Fruit fly (Drosophila melanogaster) whole organism, embryonic: Measurements from ENCODE around the gene Cnb.

Experiments used
- Asciz ChIP-seq: fragments of 200-800 bp; sonication (Bioruptor generic); optimal IDR thresholded peaks from 2 replicates; lab custom pipeline; 2017; ENCODE audit warnings: missing biosample characterization, mild to moderate bottlenecking, missing genetic modification characterization, missing genetic modification reagents
- CG10267 ChIP-seq: fragments of 200-800 bp; sonication (Bioruptor generic); optimal IDR thresholded peaks from 2 replicates; lab custom pipeline; 2018; ENCODE audit warnings: missing biosample characterization, mild to moderate bottlenecking, missing genetic modification characterization, moderate library complexity
- CG10321 ChIP-seq: fragments of 200-800 bp; sonication (Bioruptor generic); IDR thresholded peaks from 2 replicates; pipeline ENCODE4 v1.3.6; 2022; ENCODE audit warnings: missing biosample characterization, missing genetic modification characterization
- CG10565 ChIP-seq: fragments of 200-800 bp; sonication (Bioruptor generic); optimal IDR thresholded peaks from 3 replicates; lab custom pipeline; 2016; ENCODE audit warnings: missing biosample characterization, mild to moderate bottlenecking, missing genetic modification characterization
- CG10959 ChIP-seq: fragments of 200-800 bp; sonication (Bioruptor generic); IDR thresholded peaks from 2 replicates; pipeline ENCODE4 v1.3.6; 2022; ENCODE audit warnings: missing biosample characterization, missing genetic modification characterization
- CG11247 ChIP-seq: fragments of 200-800 bp; sonication (Bioruptor generic); IDR thresholded peaks from 2 replicates; pipeline ENCODE4 v1.3.6; 2022; ENCODE audit warnings: missing biosample characterization, missing genetic modification characterization
- CG14965 ChIP-seq: fragments of 200-800 bp; sonication (Bioruptor generic); optimal IDR thresholded peaks from 2 replicates; lab custom pipeline; 2016; ENCODE audit warnings: missing biosample characterization, missing genetic modification characterization, borderline replicate concordance
- CG17829 ChIP-seq: fragments of 200-800 bp; optimal IDR thresholded peaks from 2 replicates; lab custom pipeline; 2019; ENCODE audit warnings: missing biosample characterization, mild to moderate bottlenecking, missing genetic modification characterization, moderate library complexity
- CG1832 ChIP-seq: fragments of 200-800 bp; sonication (Bioruptor generic); optimal IDR thresholded peaks from 2 replicates; lab custom pipeline; 2017; ENCODE audit warnings: missing biosample characterization, mild to moderate bottlenecking, missing genetic modification characterization, inconsistent platforms
- CG18476 ChIP-seq: fragments of 200-800 bp; sonication (Bioruptor generic); optimal IDR thresholded peaks from 2 replicates; lab custom pipeline; 2016; ENCODE audit warnings: missing biosample characterization, mild to moderate bottlenecking, missing genetic modification characterization
- CG2712 ChIP-seq: fragments of 200-800 bp; optimal IDR thresholded peaks from 3 replicates; lab custom pipeline; 2019; ENCODE audit warnings: missing biosample characterization, mild to moderate bottlenecking, missing genetic modification characterization, moderate library complexity
- CG31365 ChIP-seq: fragments of 200-800 bp; sonication (Bioruptor generic); optimal IDR thresholded peaks from 2 replicates; lab custom pipeline; 2018; ENCODE audit warnings: missing biosample characterization, mild to moderate bottlenecking, missing genetic modification characterization
- CG4707 ChIP-seq: fragments of 200-800 bp; sonication (Bioruptor generic); optimal IDR thresholded peaks from 2 replicates; lab custom pipeline; 2018; ENCODE audit warnings: missing biosample characterization, mild to moderate bottlenecking, missing genetic modification characterization, moderate library complexity
- CG6654 ChIP-seq: fragments of 200-800 bp; sonication (Bioruptor generic); optimal IDR thresholded peaks from 2 replicates; lab custom pipeline; 2017; ENCODE audit warnings: missing biosample characterization, mild to moderate bottlenecking, missing genetic modification characterization
- CG7786 ChIP-seq: fragments of 200-800 bp; sonication (Bioruptor generic); optimal IDR thresholded peaks from 2 replicates; lab custom pipeline; 2016; ENCODE audit warnings: missing biosample characterization, missing genetic modification characterization
- CG9609 ChIP-seq: fragments of 200-800 bp; sonication (Bioruptor generic); optimal IDR thresholded peaks from 3 replicates; lab custom pipeline; 2016; ENCODE audit warnings: missing biosample characterization, missing genetic modification characterization
- CkIIα-i1 ChIP-seq: fragments of 200-800 bp; sonication (Bioruptor generic); IDR thresholded peaks from 2 replicates; pipeline ENCODE4 v1.3.6; 2022; ENCODE audit warnings: missing biosample characterization, missing genetic modification characterization
- Dip3 ChIP-seq: fragments of 200-800 bp; sonication (Bioruptor generic); optimal IDR thresholded peaks from 3 replicates; lab custom pipeline; 2016; ENCODE audit warnings: missing biosample characterization, missing genetic modification characterization
- Dref ChIP-seq: fragments of 200-800 bp; sonication (Bioruptor generic); IDR thresholded peaks from 2 replicates; pipeline ENCODE4 v1.3.6; 2022; ENCODE audit warnings: missing biosample characterization, missing genetic modification characterization
- HHEX ChIP-seq: fragments of 200-800 bp; sonication (Bioruptor generic); optimal IDR thresholded peaks from 3 replicates; lab custom pipeline; 2017; ENCODE audit warnings: missing biosample characterization, mild to moderate bottlenecking, missing genetic modification characterization, missing genetic modification reagents
- Hmr ChIP-seq: fragments of 200-800 bp; sonication (Bioruptor generic); optimal IDR thresholded peaks from 3 replicates; lab custom pipeline; 2017; ENCODE audit warnings: mild to moderate bottlenecking, missing biosample characterization, missing genetic modification reagents, missing genetic modification characterization
- Hr39 ChIP-seq: fragments of >200 bp; optimal IDR thresholded peaks from 2 replicates; lab custom pipeline; 2017
- Hr51 ChIP-seq, 2 experiments: fragments of 200-800 bp; sonication (Bioruptor generic); optimal IDR thresholded peaks; 2 replicates in 1 of 2; 3 replicates in 1 of 2; lab custom pipeline; 2016 to 2018; ENCODE audit warnings: missing biosample characterization in 2 of 2, missing genetic modification characterization in 2 of 2, mild to moderate bottlenecking in 1 of 2, moderate library complexity in 1 of 2
- Hsf ChIP-seq: fragments of 200-800 bp; sonication (Bioruptor generic); optimal IDR thresholded peaks from 3 replicates; lab custom pipeline; 2016; ENCODE audit warnings: missing biosample characterization, missing genetic modification characterization
- NfI ChIP-seq: fragments of 200-800 bp; sonication (Bioruptor generic); optimal IDR thresholded peaks from 3 replicates; lab custom pipeline; 2018; ENCODE audit warnings: missing biosample characterization, mild to moderate bottlenecking, missing genetic modification characterization, moderate library complexity
- Ravus ChIP-seq: fragments of 200-800 bp; sonication (Bioruptor generic); IDR thresholded peaks from 2 replicates; pipeline ENCODE4 v1.3.6; 2022; ENCODE audit warnings: missing biosample characterization, missing genetic modification characterization
- Six4 ChIP-seq: fragments of 200-800 bp; sonication (Bioruptor generic); optimal IDR thresholded peaks from 2 replicates; lab custom pipeline; 2016; ENCODE audit warnings: missing biosample characterization, missing genetic modification characterization
- Spps ChIP-seq: fragments of 200-800 bp; sonication (Bioruptor generic); optimal IDR thresholded peaks from 2 replicates; lab custom pipeline; 2018; ENCODE audit warnings: missing biosample characterization, mild to moderate bottlenecking, missing genetic modification characterization
- Tbp ChIP-seq: fragments of >200 bp; optimal IDR thresholded peaks from 2 replicates; lab custom pipeline; 2018; ENCODE audit warnings: missing biosample characterization, missing genetic modification characterization
- bcd ChIP-seq: fragments of 200-800 bp; sonication (Bioruptor generic); optimal IDR thresholded peaks from 2 replicates; lab custom pipeline; 2017; ENCODE audit warnings: missing biosample characterization, mild to moderate bottlenecking, missing genetic modification characterization
- caup ChIP-seq: fragments of 200-800 bp; sonication (Bioruptor generic); optimal IDR thresholded peaks from 3 replicates; lab custom pipeline; 2017; ENCODE audit warnings: missing biosample characterization, mild to moderate bottlenecking, missing genetic modification characterization, moderate library complexity; ENCODE audit not compliant: severe bottlenecking
- chm ChIP-seq: fragments of 200-800 bp; sonication (Bioruptor generic); IDR thresholded peaks from 2 replicates; pipeline ENCODE4 v1.3.6; 2022; ENCODE audit warnings: missing biosample characterization, missing genetic modification characterization
- ci ChIP-seq: fragments of 200-800 bp; sonication (Bioruptor generic); IDR thresholded peaks from 3 replicates; pipeline ENCODE4 v1.3.6; 2022; ENCODE audit warnings: missing biosample characterization, missing genetic modification characterization
- croc ChIP-seq: fragments of 200-800 bp; sonication (Bioruptor generic); conservative IDR thresholded peaks from 3 replicates; pipeline ENCODE4 v1.3.6; 2022; ENCODE audit warnings: missing biosample characterization, missing genetic modification characterization
- cwo ChIP-seq: fragments of 200-800 bp; sonication (Bioruptor generic); optimal IDR thresholded peaks from 3 replicates; lab custom pipeline; 2017; ENCODE audit warnings: missing biosample characterization, missing genetic modification characterization, mild to moderate bottlenecking, moderate library complexity, missing genetic modification reagents
- emc ChIP-seq: fragments of 200-800 bp; sonication (Bioruptor generic); optimal IDR thresholded peaks from 2 replicates; lab custom pipeline; 2016; ENCODE audit warnings: missing biosample characterization, missing genetic modification characterization
- gem ChIP-seq: fragments of 200-800 bp; sonication (Bioruptor generic); optimal IDR thresholded peaks from 2 replicates; lab custom pipeline; 2019; ENCODE audit warnings: missing biosample characterization, mild to moderate bottlenecking, missing genetic modification characterization, moderate library complexity
- klu ChIP-seq: fragments of 200-800 bp; sonication (Bioruptor generic); IDR thresholded peaks from 2 replicates; pipeline ENCODE4 v1.3.6; 2022; ENCODE audit warnings: missing biosample characterization, missing genetic modification characterization
- lbe ChIP-seq: fragments of 200-800 bp; sonication (Bioruptor generic); optimal IDR thresholded peaks from 2 replicates; lab custom pipeline; 2016; ENCODE audit warnings: missing biosample characterization, mild to moderate bottlenecking, missing genetic modification characterization
- onecut ChIP-seq: fragments of 200-800 bp; sonication (Bioruptor generic); IDR thresholded peaks from 2 replicates; pipeline ENCODE4 v1.3.6; 2022; ENCODE audit warnings: missing biosample characterization, missing genetic modification characterization
- peb ChIP-seq: fragments of 200-800 bp; sonication (Bioruptor generic); IDR thresholded peaks from 2 replicates; pipeline ENCODE4 v1.3.6; 2022; ENCODE audit warnings: missing biosample characterization, missing genetic modification characterization
- pfk ChIP-seq: fragments of 200-800 bp; sonication (Bioruptor generic); optimal IDR thresholded peaks from 2 replicates; lab custom pipeline; 2018; ENCODE audit warnings: missing biosample characterization, mild to moderate bottlenecking, missing genetic modification characterization, moderate library complexity
- pros ChIP-seq: fragments of 200-800 bp; sonication (Bioruptor generic); optimal IDR thresholded peaks from 3 replicates; lab custom pipeline; 2019; ENCODE audit warnings: missing biosample characterization, mild to moderate bottlenecking, missing genetic modification characterization, moderate library complexity
- pzg ChIP-seq: fragments of 200-800 bp; sonication (Bioruptor generic); optimal IDR thresholded peaks from 3 replicates; lab custom pipeline; 2018; ENCODE audit warnings: missing biosample characterization, mild to moderate bottlenecking, missing genetic modification characterization, moderate library complexity
- repo ChIP-seq: fragments of 200-800 bp; sonication (Bioruptor generic); optimal IDR thresholded peaks from 2 replicates; lab custom pipeline; 2016; ENCODE audit warnings: missing biosample characterization, missing genetic modification characterization
- sim ChIP-seq: fragments of 200-800 bp; sonication (Bioruptor generic); IDR thresholded peaks from 2 replicates; pipeline ENCODE4 v1.3.6; 2022; ENCODE audit warnings: missing biosample characterization, missing genetic modification characterization
- sug ChIP-seq: fragments of 200-800 bp; optimal IDR thresholded peaks from 2 replicates; lab custom pipeline; 2019; ENCODE audit warnings: missing biosample characterization, mild to moderate bottlenecking, missing genetic modification characterization, moderate library complexity
- tin ChIP-seq: fragments of 200-800 bp; sonication (Bioruptor generic); optimal IDR thresholded peaks from 3 replicates; lab custom pipeline; 2016; ENCODE audit warnings: missing biosample characterization, missing genetic modification characterization
- tna ChIP-seq: fragments of 200-800 bp; sonication (Bioruptor generic); IDR thresholded peaks from 2 replicates; pipeline ENCODE4 v1.3.6; 2022; ENCODE audit warnings: missing biosample characterization, missing genetic modification characterization; ENCODE audit not compliant: partially characterized antibody

Gene Cnb

DNA sequence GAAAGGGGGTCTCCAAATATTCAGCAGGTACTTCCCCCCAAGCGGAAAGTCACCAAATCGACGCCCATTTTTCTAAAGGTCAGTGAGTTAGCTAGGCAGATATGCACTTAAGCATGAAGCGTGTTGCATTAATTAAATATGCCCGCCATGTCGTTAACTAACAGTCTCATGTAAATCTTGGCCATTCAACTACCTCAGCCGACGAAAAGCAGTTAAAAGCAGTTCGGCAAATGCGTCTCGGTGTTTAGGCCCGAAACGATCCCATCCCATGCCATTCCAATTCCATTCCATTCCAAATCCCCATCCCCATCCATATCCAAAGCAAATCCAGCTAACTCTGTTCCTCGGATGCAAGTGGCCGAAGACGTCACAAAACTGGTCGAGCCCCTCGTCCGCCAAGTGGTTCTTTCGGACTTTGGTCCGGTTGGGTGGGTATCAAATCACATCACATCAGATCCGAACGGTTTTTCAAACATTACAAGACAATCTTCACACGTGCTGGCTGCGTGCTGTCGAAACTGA, 7.3 kb upstream of the Cnb start (continued):
- TF ChIP-seq Hr51 (GFP tag; optimal IDR thresholded peaks at IDR 0.05; lab: Kevin White, UChicago) (no peak), pros (GFP tag; lab: Kevin White, UChicago) (peak; percentile 49), cwo (GFP tag; lab: Kevin White, UChicago) (peak; percentile 10), caup (GFP tag; lab: Kevin White, UChicago) (no peak), CG11247 (no peak), gem (tag; lab: Kevin White, UChicago) (peak; percentile 68), Tbp (GFP tag; lab: Kevin White, UChicago) (no peak), Six4 (GFP tag; lab: Kevin White, UChicago) (no peak), Dip3 (GFP tag; lab: Kevin White, UChicago) (no peak), pfk (GFP tag; lab: Kevin White, UChicago) (peak; percentile 90), Hmr (GFP tag; lab: Kevin White, UChicago) (no peak), chm (GFP tag; lab: Robert Waterston, UW) (no peak), CG31365 (tag; lab: Kevin White, UChicago) (peak; percentile 29)

DNA sequence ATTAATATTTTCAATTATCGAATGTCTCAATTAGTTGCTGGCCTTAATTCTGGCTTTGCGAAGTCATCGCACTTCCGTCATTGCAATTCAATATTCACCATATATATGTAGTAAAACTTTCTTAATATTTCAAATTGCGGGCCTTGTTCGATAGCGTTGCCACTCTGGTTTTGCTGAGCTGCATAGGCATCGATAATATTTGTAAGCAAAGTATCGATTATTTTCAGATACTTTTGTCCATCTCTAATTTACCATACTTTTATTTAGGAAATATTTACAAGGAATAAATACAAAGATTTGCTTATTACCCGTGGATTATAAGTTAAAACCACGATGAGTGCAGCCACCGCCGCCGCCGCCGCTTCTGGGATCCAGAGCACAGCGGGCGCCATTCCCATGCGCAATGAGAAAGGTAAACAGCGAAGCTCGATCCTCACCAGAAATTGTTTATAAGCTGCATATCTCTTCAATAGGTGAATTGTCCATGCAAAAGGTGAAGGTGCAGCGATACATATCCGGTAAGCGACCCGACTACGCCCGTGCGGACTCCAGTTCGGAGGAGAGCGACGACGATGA, 6.4 kb upstream of the Cnb start, which contains the start of gene Mfap1:
Gene Mfap1 (plus strand): TSS at position 226 of the 576 bp plus-strand sequence.
- TF ChIP-seq CG2712 (tag; lab: Kevin White, UChicago): no peak
- no peak for TF ChIP-seq NfI (GFP tag; lab: Kevin White, UChicago)
- peak; percentile 33 for TF ChIP-seq tin (GFP tag; lab: Kevin White, UChicago)
- TF ChIP-seq Hsf (GFP tag; lab: Kevin White, UChicago): no peak
- TF ChIP-seq CG9609 (GFP tag; lab: Kevin White, UChicago): no peak
- TF ChIP-seq Dref (GFP tag; lab: Robert Waterston, UW): peak; percentile 80
- no peak for TF ChIP-seq CkIIα-i1 (GFP tag; lab: Robert Waterston, UW)
- TF ChIP-seq CG10959 (GFP tag; lab: Robert Waterston, UW): no peak
- TF ChIP-seq Hr39 (lab: Kevin White, UChicago): no peak
- no peak for TF ChIP-seq CG6654 (GFP tag; lab: Kevin White, UChicago)
- no peak for TF ChIP-seq Asciz
- TF ChIP-seq CG14965 (GFP tag; lab: Kevin White, UChicago): no peak
- peak; percentile 33 for TF ChIP-seq CG10267 (tag; lab: Kevin White, UChicago)
- no peak for TF ChIP-seq HHEX (GFP tag; lab: Kevin White, UChicago)
- peak; percentile 23 for TF ChIP-seq CG17829
- TF ChIP-seq peb (GFP tag; lab: Robert Waterston, UW): no peak
- TF ChIP-seq croc (GFP tag; lab: Robert Waterston, UW): no peak
- TF ChIP-seq emc (GFP tag; lab: Kevin White, UChicago): no peak
- TF ChIP-seq onecut (GFP tag; lab: Robert Waterston, UW): peak; percentile 99
- TF ChIP-seq CG1832: no peak
- TF ChIP-seq repo (GFP tag; lab: Kevin White, UChicago): no peak
- TF ChIP-seq CG10565: no peak
- TF ChIP-seq ci (GFP tag; lab: Robert Waterston, UW): no peak; the same call in 2 of the 3 replicates
- TF ChIP-seq CG7786 (GFP tag; lab: Kevin White, UChicago): no peak
- no peak for TF ChIP-seq Ravus (GFP tag; lab: Robert Waterston, UW)
- no peak for TF ChIP-seq sim (GFP tag; lab: Robert Waterston, UW)
- TF ChIP-seq sug (tag; lab: Kevin White, UChicago): no peak
- TF ChIP-seq tna: peak; percentile 41; the same call in 1 of the 2 replicates
- no peak for TF ChIP-seq CG10321
- no peak for TF ChIP-seq bcd (GFP tag; lab: Kevin White, UChicago)
- TF ChIP-seq pzg (GFP tag; lab: Kevin White, UChicago): peak; percentile 75
- no peak for TF ChIP-seq klu (GFP tag; lab: Robert Waterston, UW)
- no peak for TF ChIP-seq lbe (GFP tag; lab: Kevin White, UChicago)
- no peak for TF ChIP-seq CG4707
- TF ChIP-seq CG18476 (GFP tag; lab: Kevin White, UChicago): no peak
- no peak for TF ChIP-seq Spps (tag; lab: Kevin White, UChicago)
